Worm (Caenorhabditis elegans) whole organism, L1 larva: ENCODE data around the gene gly-8.

Experiments
- Y116A8C.19 ChIP-seq: sonication (generic microtip); optimal IDR thresholded peaks from 2 replicates; lab custom pipeline; 2016; ENCODE audit warnings: missing compliant biosample characterization, missing genetic modification characterization, borderline replicate concordance
- aly-2 ChIP-seq: fragments of 150-350 bp; optimal IDR thresholded peaks from 2 replicates; lab custom pipeline; 2014; ENCODE audit warnings: missing biosample characterization, missing genetic modification characterization
- blmp-1 ChIP-seq: fragments of 150-350 bp; optimal IDR thresholded peaks from 2 replicates; lab custom pipeline; 2014; ENCODE audit warnings: missing biosample characterization, missing genetic modification characterization
- ceh-8 ChIP-seq: fragments of 200-800 bp; sonication (Bioruptor generic); optimal IDR thresholded peaks from 2 replicates; lab custom pipeline; 2018; ENCODE audit warnings: mild to moderate bottlenecking, missing genetic modification characterization, moderate library complexity, missing compliant biosample characterization
- ceh-82 ChIP-seq, 3 experiments: fragments of 150-350 bp in 1 of 3; sonication (generic microtip) in 2 of 3; optimal IDR thresholded peaks; 2 replicates each; lab custom pipeline; 2014 to 2017; ENCODE audit warnings: missing biosample characterization in 3 of 3, missing genetic modification characterization in 3 of 3
- ceh-88 ChIP-seq: fragments of 200-800 bp; sonication (Bioruptor generic); IDR thresholded peaks from 2 replicates; pipeline ENCODE4 v1.3.6; 2022; ENCODE audit warnings: missing genetic modification characterization, missing compliant biosample characterization
- dpl-1 ChIP-seq, 3 experiments: fragments of 150-350 bp in 2 of 3; sonication (generic microtip) in 1 of 3; optimal IDR thresholded peaks; 2 replicates each; lab custom pipeline; 2014 to 2017; ENCODE audit warnings: missing biosample characterization in 3 of 3, missing genetic modification characterization in 3 of 3, missing genetic modification reagents in 3 of 3
- efl-1 ChIP-seq, 4 experiments: fragments of 150-350 bp; optimal IDR thresholded peaks in 3 of 4; peaks in 1 of 4; 1 replicate in 1 of 4; 2 replicates in 3 of 4; lab custom pipeline; 2014; ENCODE audit warnings: missing biosample characterization in 2 of 4, missing genetic modification characterization in 2 of 4, missing genetic modification reagents in 2 of 4
- elt-3 ChIP-seq, 6 experiments: fragments of 150-350 bp in 1 of 6; sonication (generic microtip); optimal IDR thresholded peaks; 2 replicates each; lab custom pipeline; 2017 to 2018; ENCODE audit warnings: missing biosample characterization in 6 of 6, missing genetic modification characterization in 6 of 6, inconsistent platforms in 1 of 6
- fos-1 ChIP-seq: fragments of 150-350 bp; optimal IDR thresholded peaks from 2 replicates; lab custom pipeline; 2014; ENCODE audit warnings: missing biosample characterization, missing genetic modification characterization
- lin-13 ChIP-seq: fragments of 150-350 bp; optimal IDR thresholded peaks from 2 replicates; lab custom pipeline; 2014; ENCODE audit warnings: missing biosample characterization, missing genetic modification reagents, missing genetic modification characterization
- lin-15B ChIP-seq: fragments of 150-350 bp; sonication (generic microtip); optimal IDR thresholded peaks from 3 replicates; lab custom pipeline; 2014; ENCODE audit warnings: missing biosample characterization, missing genetic modification characterization
- lin-35 ChIP-seq, 2 experiments: fragments of 150-350 bp; optimal IDR thresholded peaks; 2 replicates each; lab custom pipeline; 2014; ENCODE audit warnings: missing biosample characterization in 2 of 2, missing genetic modification characterization in 2 of 2, missing genetic modification reagents in 2 of 2
- lir-3 ChIP-seq: sonication (generic microtip); optimal IDR thresholded peaks from 2 replicates; lab custom pipeline; 2016; ENCODE audit warnings: mild to moderate bottlenecking, missing genetic modification characterization, moderate library complexity, missing compliant biosample characterization; ENCODE audit not compliant: poor library complexity
- lsy-2 ChIP-seq, 2 experiments: fragments of 150-350 bp; optimal IDR thresholded peaks; 2 replicates each; lab custom pipeline; 2014; ENCODE audit warnings: missing biosample characterization in 2 of 2, missing genetic modification characterization in 2 of 2
- mab-9 ChIP-seq: fragments of 200-800 bp; sonication (Bioruptor generic); IDR thresholded peaks from 2 replicates; pipeline ENCODE4 v1.3.6; 2022; ENCODE audit warnings: missing genetic modification reagents, missing genetic modification characterization, missing compliant biosample characterization
- mep-1 ChIP-seq: fragments of 150-350 bp; optimal IDR thresholded peaks from 2 replicates; lab custom pipeline; 2014; ENCODE audit warnings: missing biosample characterization, missing genetic modification characterization
- nhr-11 ChIP-seq: fragments of 150-350 bp; optimal IDR thresholded peaks from 2 replicates; lab custom pipeline; 2014; ENCODE audit warnings: missing biosample characterization, missing genetic modification characterization
- nhr-12 ChIP-seq: sonication (generic microtip); optimal IDR thresholded peaks from 2 replicates; lab custom pipeline; 2017; ENCODE audit warnings: missing biosample characterization, missing genetic modification characterization
- nhr-19 ChIP-seq: fragments of 200-800 bp; sonication (Bioruptor generic); conservative IDR thresholded peaks from 2 replicates; pipeline ENCODE4 v1.3.6; 2022; ENCODE audit warnings: missing genetic modification characterization, missing compliant biosample characterization
- nhr-20 ChIP-seq: sonication (generic microtip); optimal IDR thresholded peaks from 2 replicates; lab custom pipeline; 2016; ENCODE audit warnings: mild to moderate bottlenecking, missing genetic modification characterization, missing compliant biosample characterization
- nhr-47 ChIP-seq: sonication (generic microtip); optimal IDR thresholded peaks from 2 replicates; lab custom pipeline; 2016; ENCODE audit warnings: mild to moderate bottlenecking, missing genetic modification characterization, moderate library complexity, missing compliant biosample characterization
- nhr-76 ChIP-seq: sonication (generic microtip); optimal IDR thresholded peaks from 2 replicates; lab custom pipeline; 2017; ENCODE audit warnings: missing biosample characterization, missing genetic modification characterization
- nhr-77 ChIP-seq: fragments of 150-350 bp; optimal IDR thresholded peaks from 2 replicates; lab custom pipeline; 2014; ENCODE audit warnings: missing biosample characterization, missing genetic modification characterization
- nhr-84 ChIP-seq: sonication (generic microtip); optimal IDR thresholded peaks from 2 replicates; lab custom pipeline; 2017; ENCODE audit warnings: missing biosample characterization, missing genetic modification characterization
- nhr-85 ChIP-seq: sonication (generic microtip); peaks from one replicate; lab custom pipeline; 2016; ENCODE audit warnings: missing genetic modification characterization, inconsistent platforms, missing compliant biosample characterization
- pag-3 ChIP-seq: sonication (generic microtip); optimal IDR thresholded peaks from 2 replicates; lab custom pipeline; 2017; ENCODE audit warnings: missing genetic modification characterization, mild to moderate bottlenecking, missing compliant biosample characterization, antibody characterized with exemption, borderline replicate concordance; ENCODE audit not compliant: insufficient read depth
- pax-3 ChIP-seq: fragments of 200-800 bp; sonication (Bioruptor generic); optimal IDR thresholded peaks from 2 replicates; lab custom pipeline; 2018; ENCODE audit warnings: mild to moderate bottlenecking, missing genetic modification characterization, moderate library complexity, missing compliant biosample characterization
- rnt-1 ChIP-seq: sonication (generic microtip); optimal IDR thresholded peaks from 2 replicates; lab custom pipeline; 2016; ENCODE audit warnings: mild to moderate bottlenecking, missing genetic modification characterization, moderate library complexity, missing compliant biosample characterization
- skn-1 ChIP-seq: fragments of 150-350 bp; optimal IDR thresholded peaks from 2 replicates; lab custom pipeline; 2014; ENCODE audit warnings: missing biosample characterization, missing genetic modification characterization
- sup-37 ChIP-seq: fragments of 200-800 bp; sonication (Bioruptor generic); optimal IDR thresholded peaks from 2 replicates; lab custom pipeline; 2018; ENCODE audit warnings: mild to moderate bottlenecking, missing genetic modification characterization, missing compliant biosample characterization
- tlp-1 ChIP-seq: fragments of 150-350 bp; optimal IDR thresholded peaks from 2 replicates; lab custom pipeline; 2014; ENCODE audit warnings: missing biosample characterization, missing genetic modification characterization
- unc-98 ChIP-seq: fragments of 200-800 bp; sonication (Bioruptor generic); IDR thresholded peaks from 2 replicates; pipeline ENCODE4 v1.3.6; 2022; ENCODE audit warnings: missing genetic modification characterization, missing compliant biosample characterization
- vab-15 ChIP-seq: sonication (generic microtip); optimal IDR thresholded peaks from 2 replicates; lab custom pipeline; 2017; ENCODE audit warnings: missing genotype, mild to moderate bottlenecking, missing genetic modification characterization, missing compliant biosample characterization
- xbp-1 ChIP-seq: sonication (generic microtip); optimal IDR thresholded peaks from 2 replicates; lab custom pipeline; 2016; ENCODE audit warnings: missing genetic modification characterization, missing compliant biosample characterization
- ztf-11 ChIP-seq, 2 experiments: sonication (generic microtip); optimal IDR thresholded peaks; 2 replicates each; lab custom pipeline; 2016 to 2017; ENCODE audit warnings: missing genetic modification characterization in 2 of 2, missing biosample characterization in 1 of 2, missing compliant biosample characterization in 1 of 2

gly-8 gene

DNA sequence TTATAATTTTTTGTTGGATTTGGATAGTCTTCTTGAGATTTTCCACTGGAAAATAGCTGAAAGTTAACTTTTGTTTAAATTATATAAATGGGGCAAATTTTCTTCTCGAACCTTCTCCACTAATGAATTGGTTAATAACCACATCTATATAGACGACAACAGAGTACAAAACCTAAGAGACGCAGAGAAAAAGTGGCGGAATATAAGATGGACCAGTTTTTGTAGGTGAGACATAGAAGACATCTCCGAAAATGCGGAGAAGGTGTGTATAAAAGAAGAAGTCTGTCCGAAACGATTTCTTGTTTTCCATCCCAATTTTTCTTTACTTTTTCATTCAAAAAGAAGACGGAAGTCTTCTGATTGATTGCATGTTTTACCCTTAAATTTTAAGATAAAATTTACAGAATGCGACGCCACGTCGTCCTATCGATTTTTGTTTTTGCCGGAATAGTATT, at the start of gene gly-8:
TSS of gene gly-8 (plus strand) at position 405 of the 455 bp plus-strand sequence.
- TF ChIP-seq sup-37 (GFP tag; lab: Kevin White, UChicago) (no peak), vab-15 (tag; lab: Kevin White, UChicago) (no peak), blmp-1 (tag; lab: Kevin White, UChicago) (peak; percentile 56), xbp-1 (tag; lab: Kevin White, UChicago) (no peak), ceh-88 (no peak), ztf-11 (tag; optimal IDR thresholded peaks at IDR 0.05; lab: Kevin White, UChicago) (no peak), Y116A8C.19 (tag; lab: Kevin White, UChicago) (no peak), elt-3 (tag; optimal IDR thresholded peaks at IDR 0.05; lab: Kevin White, UChicago) (peak in 1 of 6 experiments; percentile 33), lin-35 (GFP tag; optimal IDR thresholded peaks at IDR 0.05; lab: Kevin White, UChicago) (peak in 1 of 2 experiments; percentile 8), tlp-1 (tag; lab: Kevin White, UChicago) (no peak)

DNA sequence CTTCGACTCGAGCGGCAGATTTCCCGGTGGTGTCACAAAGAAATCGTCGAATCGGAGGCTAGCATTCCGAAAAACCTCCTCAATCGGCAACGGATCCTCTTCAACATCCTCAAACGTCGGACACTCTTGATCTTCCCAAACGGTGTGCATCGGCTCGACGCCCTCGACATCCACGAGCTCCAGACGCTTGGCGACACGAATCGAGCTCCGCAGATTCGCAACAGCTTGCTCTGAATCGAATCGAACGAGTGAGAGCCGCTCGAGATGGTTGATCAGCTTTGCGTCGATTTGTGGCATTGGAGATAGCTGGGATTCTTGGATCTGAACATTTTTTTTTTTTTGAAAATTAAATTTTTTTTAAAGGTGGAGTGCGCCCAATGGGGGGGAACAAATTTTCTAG, 45.7 kb upstream of the gly-8 start:
- TF ChIP-seq elt-3 (tag; optimal IDR thresholded peaks at IDR 0.05; lab: Kevin White, UChicago) (no peak), nhr-12 (tag; lab: Kevin White, UChicago) (no peak), nhr-11 (no peak), nhr-47 (tag; lab: Kevin White, UChicago) (no peak), mab-9 (GFP tag; lab: Robert Waterston, UW) (0 out of 2 replicates have a peak, but pooled peaks have one; percentile 23), nhr-85 (tag; lab: Kevin White, UChicago) (peak; percentile 56), unc-98 (GFP tag; lab: Robert Waterston, UW) (no peak)

DNA sequence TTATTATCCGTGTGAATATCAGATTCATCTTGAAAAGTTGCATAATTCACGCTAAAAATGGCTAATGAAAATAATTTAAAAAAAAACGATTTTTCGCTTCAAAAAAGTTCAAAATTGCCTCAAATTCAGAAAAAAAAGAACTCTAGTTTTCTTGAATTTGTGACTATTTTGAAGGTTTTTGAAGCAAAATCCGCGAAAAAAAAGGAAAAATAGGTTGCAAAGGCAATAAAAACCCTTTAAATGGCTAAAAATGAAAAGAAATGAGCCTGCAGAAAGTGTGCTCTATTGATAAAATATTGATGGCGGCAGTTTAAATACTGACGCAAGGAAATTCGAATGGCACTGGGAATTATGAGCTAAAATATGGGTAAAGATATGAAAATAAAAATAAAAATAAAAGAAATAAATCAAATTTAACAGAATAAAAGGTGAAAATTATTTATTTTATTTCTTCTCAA, 44.6 kb upstream of the gly-8 start, which contains the start of gene Y66D12A.7:
TSS of gene Y66D12A.7 (minus strand) at position 51 of the 458 bp plus-strand sequence.
- peak; percentile 17 to 68 for TF ChIP-seq lsy-2 (tag; optimal IDR thresholded peaks at IDR 0.05; lab: Kevin White, UChicago)
- peak; percentile 20 for TF ChIP-seq xbp-1 (tag; lab: Kevin White, UChicago)
- peak; percentile 53 for TF ChIP-seq lin-15B (tag; lab: Kevin White, UChicago)
- TF ChIP-seq vab-15 (tag; lab: Kevin White, UChicago) = no peak
- peak; percentile 30 for TF ChIP-seq skn-1 (tag; lab: Kevin White, UChicago)
- TF ChIP-seq nhr-77 (tag; lab: Kevin White, UChicago) = no peak
- TF ChIP-seq efl-1 (optimal IDR thresholded peaks at IDR 0.05; lab: Kevin White, UChicago) = peak; percentile 60 to 91
- peak; percentile 89 to 99 for TF ChIP-seq efl-1 (GFP tag; optimal IDR thresholded peaks at IDR 0.05 in 1 of 2; lab: Kevin White, UChicago)
- peak; percentile 15 for TF ChIP-seq lin-13 (GFP tag; lab: Kevin White, UChicago)
- peak; percentile 81 to 90 (median 86) for TF ChIP-seq dpl-1 (GFP tag; optimal IDR thresholded peaks at IDR 0.05; lab: Kevin White, UChicago)
- TF ChIP-seq pax-3 (tag; lab: Kevin White, UChicago) = no peak
- no peak for TF ChIP-seq nhr-20 (tag; lab: Kevin White, UChicago)
- TF ChIP-seq nhr-84 (tag; lab: Kevin White, UChicago) = no peak
- TF ChIP-seq nhr-47 (tag; lab: Kevin White, UChicago) = peak; percentile 31
- TF ChIP-seq aly-2 (tag; lab: Kevin White, UChicago) = no peak
- TF ChIP-seq ceh-82 (tag; optimal IDR thresholded peaks at IDR 0.05; lab: Kevin White, UChicago) = peak in 1 of 3 experiments; percentile 11
- no peak for TF ChIP-seq ceh-8 (GFP tag; lab: Kevin White, UChicago)
- no peak for TF ChIP-seq rnt-1 (tag; lab: Kevin White, UChicago)
- TF ChIP-seq lir-3 (tag; lab: Kevin White, UChicago) = no peak
- TF ChIP-seq nhr-19 (GFP tag; lab: Robert Waterston, UW) = peak; percentile 24; the same call in 1 of the 2 replicates
- TF ChIP-seq mep-1 (tag; lab: Kevin White, UChicago) = peak; percentile 47
- TF ChIP-seq lin-35 (GFP tag; optimal IDR thresholded peaks at IDR 0.05; lab: Kevin White, UChicago) = peak; percentile 86 to 94
- TF ChIP-seq, all 84 proteins: peak for 12

DNA sequence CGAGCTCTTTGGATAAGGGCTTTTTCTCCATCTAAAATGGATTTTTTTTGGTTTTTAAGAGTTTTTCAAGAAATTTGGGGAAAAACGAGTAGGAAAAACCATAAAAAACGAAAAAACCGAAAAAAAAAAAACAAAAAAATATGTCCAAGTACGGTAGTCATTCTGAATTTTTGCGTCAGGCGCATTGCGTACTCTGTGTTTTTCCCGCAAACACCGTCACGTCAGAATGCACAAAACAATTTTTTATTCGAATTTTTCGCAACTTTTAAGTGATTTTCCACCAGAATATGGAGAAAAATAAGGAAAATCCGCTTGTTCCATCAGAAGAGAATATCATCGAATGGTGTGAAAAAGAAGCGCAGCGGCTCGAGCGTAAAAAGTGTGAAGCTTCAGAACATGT, 43.7 kb upstream of the gly-8 start, which contains the start of the genes Y66D12A.6 and ceh-92:
TSS of gene Y66D12A.6 (minus strand) at position 31 of the 400 bp plus-strand sequence.
TSS of gene ceh-92 (plus strand) at position 229 of the 400 bp plus-strand sequence.
- TF ChIP-seq pag-3 (tag; lab: Kevin White, UChicago) (no peak), lsy-2 (tag; optimal IDR thresholded peaks at IDR 0.05; lab: Kevin White, UChicago) (no peak), fos-1 (tag; lab: Kevin White, UChicago) (no peak), nhr-76 (no peak), nhr-85 (tag; lab: Kevin White, UChicago) (peak; percentile 20), efl-1 (optimal IDR thresholded peaks at IDR 0.05; lab: Kevin White, UChicago) (peak in 1 of 2 experiments; percentile 71), efl-1 (GFP tag; optimal IDR thresholded peaks at IDR 0.05 in 1 of 2; lab: Kevin White, UChicago) (peak; percentile 9 to 66)
- TF ChIP-seq, all 84 proteins: peak for 2
